Fruit fly (Drosophila melanogaster) whole organism, embryonic: ENCODE results near the gene CG17108.

Experiments used
- Asciz ChIP-seq: fragments of 200-800 bp; sonication (Bioruptor generic); optimal IDR thresholded peaks from 2 replicates; lab custom pipeline; 2017; ENCODE audit warnings: missing biosample characterization, mild to moderate bottlenecking, missing genetic modification characterization, missing genetic modification reagents
- CG10147 ChIP-seq: fragments of 200-800 bp; sonication (Bioruptor generic); optimal IDR thresholded peaks from 2 replicates; lab custom pipeline; 2019; ENCODE audit warnings: missing biosample characterization, mild to moderate bottlenecking, missing genetic modification characterization, moderate library complexity
- CG10209 ChIP-seq: fragments of 200-800 bp; sonication (Bioruptor generic); optimal IDR thresholded peaks from 3 replicates; lab custom pipeline; 2017; ENCODE audit warnings: missing biosample characterization, mild to moderate bottlenecking, missing genetic modification characterization, missing genetic modification reagents
- CG10267 ChIP-seq: fragments of 200-800 bp; sonication (Bioruptor generic); optimal IDR thresholded peaks from 2 replicates; lab custom pipeline; 2018; ENCODE audit warnings: missing biosample characterization, mild to moderate bottlenecking, missing genetic modification characterization, moderate library complexity
- CG10462 ChIP-seq: fragments of 200-800 bp; sonication (Bioruptor generic); optimal IDR thresholded peaks from 2 replicates; lab custom pipeline; 2016; ENCODE audit warnings: missing biosample characterization, missing genetic modification characterization
- CG11247 ChIP-seq: fragments of 200-800 bp; sonication (Bioruptor generic); IDR thresholded peaks from 2 replicates; pipeline ENCODE4 v1.3.6; 2022; ENCODE audit warnings: missing biosample characterization, missing genetic modification characterization
- CG12071 ChIP-seq: fragments of 200-800 bp; sonication (Bioruptor generic); optimal IDR thresholded peaks from 3 replicates; lab custom pipeline; 2018; ENCODE audit warnings: missing biosample characterization, mild to moderate bottlenecking, missing genetic modification characterization
- CG13123 ChIP-seq: fragments of 200-800 bp; sonication (Bioruptor generic); optimal IDR thresholded peaks from 2 replicates; lab custom pipeline; 2016; ENCODE audit warnings: missing biosample characterization, missing genetic modification characterization
- CG13296 ChIP-seq: fragments of 200-800 bp; sonication (Bioruptor generic); optimal IDR thresholded peaks from 3 replicates; lab custom pipeline; 2018; ENCODE audit warnings: missing biosample characterization, mild to moderate bottlenecking, missing genetic modification characterization
- CG14014 ChIP-seq: fragments of 200-800 bp; sonication (Bioruptor generic); IDR thresholded peaks from 2 replicates; pipeline ENCODE4 v1.3.6; 2022; ENCODE audit warnings: missing biosample characterization, missing genetic modification characterization
- CG14860 ChIP-seq: fragments of 200-800 bp; sonication (Bioruptor generic); IDR thresholded peaks from 3 replicates; pipeline ENCODE4 v1.3.6; 2022; ENCODE audit warnings: missing biosample characterization, missing genetic modification characterization; ENCODE audit not compliant: partially characterized antibody
- CG1529 ChIP-seq: fragments of 200-800 bp; sonication (Bioruptor generic); optimal IDR thresholded peaks from 3 replicates; lab custom pipeline; 2018; ENCODE audit warnings: missing biosample characterization, missing genetic modification characterization
- CG15601 ChIP-seq: fragments of 200-800 bp; sonication (Bioruptor generic); optimal IDR thresholded peaks from 3 replicates; lab custom pipeline; 2019; ENCODE audit warnings: missing biosample characterization, mild to moderate bottlenecking, missing genetic modification characterization, moderate library complexity
- CG1603 ChIP-seq: fragments of 200-800 bp; sonication (Bioruptor generic); optimal IDR thresholded peaks from 2 replicates; lab custom pipeline; 2019; ENCODE audit warnings: missing biosample characterization, mild to moderate bottlenecking, missing genetic modification characterization, moderate library complexity
- CG17802 ChIP-seq: fragments of 200-800 bp; sonication (Bioruptor generic); optimal IDR thresholded peaks from 2 replicates; lab custom pipeline; 2018; ENCODE audit warnings: missing biosample characterization, mild to moderate bottlenecking, missing genetic modification characterization, moderate library complexity
- CG17829 ChIP-seq: fragments of 200-800 bp; optimal IDR thresholded peaks from 2 replicates; lab custom pipeline; 2019; ENCODE audit warnings: missing biosample characterization, mild to moderate bottlenecking, missing genetic modification characterization, moderate library complexity
- CG18619 ChIP-seq: fragments of 200-800 bp; sonication (Bioruptor generic); optimal IDR thresholded peaks from 3 replicates; lab custom pipeline; 2017; ENCODE audit warnings: missing biosample characterization, mild to moderate bottlenecking, missing genetic modification characterization
- CG30020 ChIP-seq: fragments of 200-800 bp; optimal IDR thresholded peaks from 2 replicates; lab custom pipeline; 2019; ENCODE audit warnings: missing biosample characterization, mild to moderate bottlenecking, missing genetic modification characterization, moderate library complexity
- CG31441 ChIP-seq: fragments of 200-800 bp; sonication (Bioruptor generic); IDR thresholded peaks from 2 replicates; pipeline ENCODE4 v1.3.6; 2022; ENCODE audit warnings: missing biosample characterization, missing genetic modification characterization
- CG3847 ChIP-seq: fragments of 200-800 bp; sonication (Bioruptor generic); IDR thresholded peaks from 2 replicates; pipeline ENCODE4 v1.3.6; 2022; ENCODE audit warnings: missing biosample characterization, missing genetic modification characterization
- CG42726 ChIP-seq: fragments of 200-800 bp; sonication (Bioruptor generic); IDR thresholded peaks from 2 replicates; pipeline ENCODE4 v1.3.6; 2022; ENCODE audit warnings: missing biosample characterization, missing genetic modification characterization; ENCODE audit not compliant: partially characterized antibody
- CG4854 ChIP-seq: fragments of 200-800 bp; sonication (Bioruptor generic); optimal IDR thresholded peaks from 2 replicates; lab custom pipeline; 2016; ENCODE audit warnings: missing biosample characterization, missing genetic modification characterization, inconsistent platforms
- Camta ChIP-seq: fragments of 200-800 bp; sonication (Bioruptor generic); optimal IDR thresholded peaks from 2 replicates; lab custom pipeline; 2016; ENCODE audit warnings: missing biosample characterization, missing genetic modification characterization
- CrebB ChIP-seq: fragments of 200-800 bp; sonication (Bioruptor generic); optimal IDR thresholded peaks from 3 replicates; lab custom pipeline; 2018; ENCODE audit warnings: missing biosample characterization, mild to moderate bottlenecking, missing genetic modification characterization
- D ChIP-seq, 2 experiments: fragments of 200-800 bp in 1 of 2; fragments of >200 bp in 1 of 2; sonication (Bioruptor generic) in 1 of 2; optimal IDR thresholded peaks; 2 replicates in 1 of 2; 3 replicates in 1 of 2; lab custom pipeline; 2017; ENCODE audit warnings: mild to moderate bottlenecking in 1 of 2, missing biosample characterization in 1 of 2, missing genetic modification characterization in 1 of 2, missing genetic modification reagents in 1 of 2
- D19A ChIP-seq: fragments of 200-800 bp; optimal IDR thresholded peaks from 3 replicates; lab custom pipeline; 2019; ENCODE audit warnings: missing biosample characterization, mild to moderate bottlenecking, missing genetic modification characterization, moderate library complexity
- D19B ChIP-seq: fragments of 200-800 bp; sonication (Bioruptor generic); optimal IDR thresholded peaks from 2 replicates; lab custom pipeline; 2017; ENCODE audit warnings: missing biosample characterization, mild to moderate bottlenecking, missing genetic modification characterization
- Dbx ChIP-seq: fragments of 200-800 bp; sonication (Bioruptor generic); IDR thresholded peaks from 3 replicates; pipeline ENCODE4 v1.3.6; 2022; ENCODE audit warnings: missing biosample characterization, missing genetic modification characterization
- Dek ChIP-seq: fragments of 200-800 bp; sonication (Bioruptor generic); optimal IDR thresholded peaks from 3 replicates; lab custom pipeline; 2019; ENCODE audit warnings: missing biosample characterization, mild to moderate bottlenecking, missing genetic modification characterization, moderate library complexity
- E2f1 ChIP-seq: fragments of 200-800 bp; sonication (Bioruptor generic); IDR thresholded peaks from 2 replicates; pipeline ENCODE4 v1.3.6; 2022; ENCODE audit warnings: missing biosample characterization, missing genetic modification characterization
- Ets65A ChIP-seq: fragments of 200-800 bp; sonication (Bioruptor generic); peaks from one replicate; lab custom pipeline; 2016; ENCODE audit warnings: missing biosample characterization, missing genetic modification characterization
- HLH4C ChIP-seq: fragments of 200-800 bp; sonication (Bioruptor generic); IDR thresholded peaks from 3 replicates; pipeline ENCODE4 v1.3.6; 2022; ENCODE audit warnings: missing biosample characterization, missing genetic modification characterization; ENCODE audit not compliant: partially characterized antibody
- NFAT ChIP-seq: fragments of 200-800 bp; sonication (Bioruptor generic); IDR thresholded peaks from 2 replicates; pipeline ENCODE4 v1.3.6; 2022; ENCODE audit warnings: missing biosample characterization, missing genetic modification characterization
- Side ChIP-seq: fragments of 200-800 bp; sonication (Bioruptor generic); optimal IDR thresholded peaks from 2 replicates; lab custom pipeline; 2016; ENCODE audit warnings: missing biosample characterization, missing genetic modification characterization
- TFAM ChIP-seq: fragments of 200-800 bp; sonication (Bioruptor generic); optimal IDR thresholded peaks from 2 replicates; lab custom pipeline; 2017; ENCODE audit warnings: missing biosample characterization, missing genetic modification characterization, inconsistent platforms
- Vsx1 ChIP-seq: fragments of 200-800 bp; sonication (Bioruptor generic); optimal IDR thresholded peaks from 2 replicates; lab custom pipeline; 2017; ENCODE audit warnings: missing biosample characterization, mild to moderate bottlenecking, missing genetic modification characterization, missing genetic modification reagents
- al ChIP-seq: fragments of 200-800 bp; sonication (Bioruptor generic); IDR thresholded peaks from 2 replicates; pipeline ENCODE4 v1.3.6; 2022; ENCODE audit warnings: missing biosample characterization, missing genetic modification characterization
- ase ChIP-seq: fragments of 200-800 bp; sonication (Bioruptor generic); IDR thresholded peaks from 3 replicates; pipeline ENCODE4 v1.3.6; 2022; ENCODE audit warnings: missing biosample characterization, missing genetic modification characterization
- bowl ChIP-seq: fragments of 200-800 bp; sonication (Bioruptor generic); IDR thresholded peaks from 2 replicates; pipeline ENCODE4 v1.3.6; 2022; ENCODE audit warnings: missing biosample characterization, missing genetic modification characterization
- dm ChIP-seq: fragments of 200-800 bp; sonication (Bioruptor generic); optimal IDR thresholded peaks from 3 replicates; lab custom pipeline; 2016; ENCODE audit warnings: missing biosample characterization, missing genetic modification characterization
- fru ChIP-seq: fragments of >200 bp; optimal IDR thresholded peaks from 2 replicates; lab custom pipeline; 2017
- hth ChIP-seq: fragments of >200 bp; optimal IDR thresholded peaks from 2 replicates; lab custom pipeline; 2017; ENCODE audit warnings: inconsistent platforms
- maf-S ChIP-seq: fragments of 200-800 bp; sonication (Bioruptor generic); optimal IDR thresholded peaks from 2 replicates; lab custom pipeline; 2016; ENCODE audit warnings: missing biosample characterization, missing genetic modification characterization
- otp ChIP-seq: fragments of 200-800 bp; sonication (Bioruptor generic); IDR thresholded peaks from 3 replicates; pipeline ENCODE4, ENCODE4 v1.3.6; 2022; ENCODE audit warnings: missing biosample characterization, missing genetic modification characterization
- pfk ChIP-seq: fragments of 200-800 bp; sonication (Bioruptor generic); optimal IDR thresholded peaks from 2 replicates; lab custom pipeline; 2018; ENCODE audit warnings: missing biosample characterization, mild to moderate bottlenecking, missing genetic modification characterization, moderate library complexity
- pho ChIP-seq: fragments of 200-800 bp; sonication (Bioruptor generic); optimal IDR thresholded peaks from 2 replicates; lab custom pipeline; 2016; ENCODE audit warnings: missing biosample characterization, missing genetic modification characterization
- pros ChIP-seq: fragments of 200-800 bp; sonication (Bioruptor generic); optimal IDR thresholded peaks from 3 replicates; lab custom pipeline; 2019; ENCODE audit warnings: missing biosample characterization, mild to moderate bottlenecking, missing genetic modification characterization, moderate library complexity
- salm ChIP-seq: fragments of 200-800 bp; sonication (Bioruptor generic); optimal IDR thresholded peaks from 2 replicates; lab custom pipeline; 2018; ENCODE audit warnings: missing biosample characterization, mild to moderate bottlenecking, missing genetic modification characterization
- scrt ChIP-seq: fragments of 200-800 bp; sonication (Bioruptor generic); optimal IDR thresholded peaks from 2 replicates; lab custom pipeline; 2018; ENCODE audit warnings: missing biosample characterization, mild to moderate bottlenecking, missing genetic modification characterization, moderate library complexity
- sens ChIP-seq: fragments of 200-800 bp; sonication (Bioruptor generic); peaks from one replicate; lab custom pipeline; 2016; ENCODE audit warnings: missing biosample characterization, missing genetic modification characterization
- stwl ChIP-seq: fragments of 200-800 bp; sonication (Bioruptor generic); optimal IDR thresholded peaks from 3 replicates; lab custom pipeline; 2018; ENCODE audit warnings: missing biosample characterization, mild to moderate bottlenecking, missing genetic modification characterization, moderate library complexity
- vvl ChIP-seq: fragments of 200-800 bp; sonication (Bioruptor generic); IDR thresholded peaks from 2 replicates; pipeline ENCODE4 v1.3.6; 2022; ENCODE audit warnings: missing biosample characterization, missing genetic modification characterization

The CG17108 gene

dm6 chr2L:10735923-10736322, 42.0 kb upstream of the CG17108 start, which contains the start of gene Nup107 (continued):
- TF ChIP-seq CG18619: no peak
- TF ChIP-seq Camta (GFP tag; lab: Kevin White, UChicago): no peak
- no peak for TF ChIP-seq scrt (GFP tag; lab: Kevin White, UChicago)
- TF ChIP-seq fru (lab: Kevin White, UChicago): no peak
- 0 out of 2 replicates have a peak, but pooled peaks have one; percentile 7 for TF ChIP-seq NFAT (GFP tag; lab: Robert Waterston, UW)
- TF ChIP-seq CG17802 (tag; lab: Kevin White, UChicago): peak; percentile 79
- no peak for TF ChIP-seq TFAM (GFP tag; lab: Kevin White, UChicago)
- TF ChIP-seq CG10267 (tag; lab: Kevin White, UChicago): peak; percentile 25
- TF ChIP-seq CG3847 (GFP tag; lab: Robert Waterston, UW): 0 out of 2 replicates have a peak, but pooled peaks have one; percentile 25
- TF ChIP-seq pros (GFP tag; lab: Kevin White, UChicago): no peak
- TF ChIP-seq dm: peak; percentile 46
- no peak for TF ChIP-seq CG14860 (GFP tag; lab: Robert Waterston, UW)
- TF ChIP-seq sens (GFP tag; lab: Kevin White, UChicago): peak; percentile 84
- no peak for TF ChIP-seq D (optimal IDR thresholded peaks at IDR 0.05; lab: Kevin White, UChicago)
- no peak for TF ChIP-seq D (GFP tag; optimal IDR thresholded peaks at IDR 0.05; lab: Kevin White, UChicago)
- TF ChIP-seq hth (lab: Kevin White, UChicago): no peak
- TF ChIP-seq CG14014 (GFP tag; lab: Robert Waterston, UW): no peak
- TF ChIP-seq CG10147 (GFP tag; lab: Kevin White, UChicago): no peak
- no peak for TF ChIP-seq Dek
- no peak for TF ChIP-seq salm (tag; lab: Kevin White, UChicago)
- TF ChIP-seq CG4854 (GFP tag; lab: Kevin White, UChicago): no peak
- TF ChIP-seq CG11247: no peak
- TF ChIP-seq E2f1 (GFP tag; lab: Robert Waterston, UW): 0 out of 2 replicates have a peak, but pooled peaks have one; percentile 32
- no peak for TF ChIP-seq CrebB (tag; lab: Kevin White, UChicago)
- no peak for TF ChIP-seq pfk (GFP tag; lab: Kevin White, UChicago)
- TF ChIP-seq CG30020 (tag; lab: Kevin White, UChicago): peak; percentile 88
- TF ChIP-seq bowl (GFP tag; lab: Robert Waterston, UW): no peak
- TF ChIP-seq CG12071 (GFP tag; lab: Kevin White, UChicago): no peak
- no peak for TF ChIP-seq ase (GFP tag; lab: Robert Waterston, UW)
- no peak for TF ChIP-seq D19B (GFP tag; lab: Kevin White, UChicago)
- no peak for TF ChIP-seq CG13123 (GFP tag; lab: Kevin White, UChicago)
- peak; percentile 29 for TF ChIP-seq stwl (tag; lab: Kevin White, UChicago)
- TF ChIP-seq CG10462: no peak
- TF ChIP-seq CG15601: no peak
- peak; percentile 92 for TF ChIP-seq Ets65A
- no peak for TF ChIP-seq Vsx1 (GFP tag; lab: Kevin White, UChicago)
- TF ChIP-seq al: no peak
- TF ChIP-seq CG1529 (GFP tag; lab: Kevin White, UChicago): no peak
- TF ChIP-seq CG1603 (tag; lab: Kevin White, UChicago): peak; percentile 81
- no peak for TF ChIP-seq Dbx
- no peak for TF ChIP-seq Side (GFP tag; lab: Kevin White, UChicago)
- TF ChIP-seq D19A: no peak
- TF ChIP-seq CG42726: no peak
- peak; percentile 16 for TF ChIP-seq maf-S
- TF ChIP-seq otp: no peak
- no peak for TF ChIP-seq HLH4C (GFP tag; lab: Robert Waterston, UW)
- no peak for TF ChIP-seq pho (GFP tag; lab: Kevin White, UChicago)
- TF ChIP-seq CG10209 (GFP tag; lab: Kevin White, UChicago): no peak
- no peak for TF ChIP-seq CG13296 (GFP tag; lab: Kevin White, UChicago)
- no peak for TF ChIP-seq CG31441 (GFP tag; lab: Robert Waterston, UW)
- TF ChIP-seq vvl (GFP tag; lab: Robert Waterston, UW): no peak
- peak; percentile 40 for TF ChIP-seq CG17829 (tag; lab: Kevin White, UChicago)
- TF ChIP-seq Asciz (GFP tag; lab: Kevin White, UChicago): no peak
